Fruit fly (Drosophila melanogaster) whole organism, embryonic: ENCODE data around the gene CG7512.
A peak's percentile ranks its signal among the peaks of the same experiment; 100 is the strongest.

ENCODE experiments used
- Atf-2 ChIP-seq: fragments of 200-800 bp; sonication (Bioruptor generic); optimal IDR thresholded peaks from 2 replicates; lab custom pipeline; 2016; ENCODE audit warnings: missing biosample characterization, missing genetic modification characterization
- Bgb ChIP-seq: fragments of 200-800 bp; sonication (Bioruptor generic); IDR thresholded peaks from 2 replicates; pipeline ENCODE4 v1.3.6; 2022; ENCODE audit warnings: missing biosample characterization, missing genetic modification characterization; ENCODE audit not compliant: partially characterized antibody
- CG10959 ChIP-seq: fragments of 200-800 bp; sonication (Bioruptor generic); IDR thresholded peaks from 2 replicates; pipeline ENCODE4 v1.3.6; 2022; ENCODE audit warnings: missing biosample characterization, missing genetic modification characterization
- CG11085 ChIP-seq: fragments of 200-800 bp; sonication (Bioruptor generic); IDR thresholded peaks from 2 replicates; pipeline ENCODE4 v1.3.6; 2022; ENCODE audit warnings: missing biosample characterization, missing genetic modification characterization
- CG11504 ChIP-seq: fragments of 200-800 bp; sonication (Bioruptor generic); optimal IDR thresholded peaks from 3 replicates; lab custom pipeline; 2019; ENCODE audit warnings: missing biosample characterization, mild to moderate bottlenecking, missing genetic modification characterization, moderate library complexity
- CG13424 ChIP-seq: fragments of 200-800 bp; sonication (Bioruptor generic); optimal IDR thresholded peaks from 2 replicates; lab custom pipeline; 2019; ENCODE audit warnings: missing biosample characterization, mild to moderate bottlenecking, missing genetic modification characterization, moderate library complexity
- CG14014 ChIP-seq: fragments of 200-800 bp; sonication (Bioruptor generic); IDR thresholded peaks from 2 replicates; pipeline ENCODE4 v1.3.6; 2022; ENCODE audit warnings: missing biosample characterization, missing genetic modification characterization
- CG16779 ChIP-seq: fragments of 200-800 bp; sonication (Bioruptor generic); IDR thresholded peaks from 2 replicates; pipeline ENCODE4 v1.3.6; 2022; ENCODE audit warnings: missing biosample characterization, missing genetic modification characterization
- CG31441 ChIP-seq: fragments of 200-800 bp; sonication (Bioruptor generic); IDR thresholded peaks from 2 replicates; pipeline ENCODE4 v1.3.6; 2022; ENCODE audit warnings: missing biosample characterization, missing genetic modification characterization
- CG3726 ChIP-seq: fragments of 200-800 bp; sonication (Bioruptor generic); IDR thresholded peaks from 3 replicates; pipeline ENCODE4, ENCODE4 v1.3.6; 2022; ENCODE audit warnings: missing biosample characterization, missing genetic modification characterization
- CG4328 ChIP-seq: fragments of 200-800 bp; sonication (Bioruptor generic); optimal IDR thresholded peaks from 3 replicates; lab custom pipeline; 2017; ENCODE audit warnings: missing biosample characterization, missing genetic modification reagents, missing genetic modification characterization
- CG4617 ChIP-seq: fragments of 200-800 bp; sonication (Bioruptor generic); optimal IDR thresholded peaks from 3 replicates; lab custom pipeline; 2016; ENCODE audit warnings: missing biosample characterization, missing genetic modification characterization, borderline replicate concordance
- CG6654 ChIP-seq: fragments of 200-800 bp; sonication (Bioruptor generic); optimal IDR thresholded peaks from 2 replicates; lab custom pipeline; 2017; ENCODE audit warnings: missing biosample characterization, mild to moderate bottlenecking, missing genetic modification characterization
- CG9817 ChIP-seq: fragments of 200-800 bp; sonication (Bioruptor generic); optimal IDR thresholded peaks from 2 replicates; lab custom pipeline; 2018; ENCODE audit warnings: missing biosample characterization, mild to moderate bottlenecking, missing genetic modification characterization, moderate library complexity
- CkIIα-i1 ChIP-seq: fragments of 200-800 bp; sonication (Bioruptor generic); IDR thresholded peaks from 2 replicates; pipeline ENCODE4 v1.3.6; 2022; ENCODE audit warnings: missing biosample characterization, missing genetic modification characterization
- Doc2 ChIP-seq: fragments of 200-800 bp; sonication (Bioruptor generic); IDR thresholded peaks from 2 replicates; pipeline ENCODE4 v1.3.6; 2022; ENCODE audit warnings: missing biosample characterization, missing genetic modification characterization
- Dref ChIP-seq: fragments of 200-800 bp; sonication (Bioruptor generic); IDR thresholded peaks from 2 replicates; pipeline ENCODE4 v1.3.6; 2022; ENCODE audit warnings: missing biosample characterization, missing genetic modification characterization
- E2f2 ChIP-seq: fragments of 200-800 bp; sonication (Bioruptor generic); IDR thresholded peaks from 2 replicates; pipeline ENCODE4 v1.3.6; 2022; ENCODE audit warnings: missing biosample characterization, missing genetic modification characterization
- HLH3B ChIP-seq: fragments of 200-800 bp; sonication (Bioruptor generic); IDR thresholded peaks from 2 replicates; pipeline ENCODE4 v1.3.6; 2022; ENCODE audit warnings: missing biosample characterization, missing genetic modification characterization
- HLHmδ ChIP-seq: fragments of 200-800 bp; sonication (Bioruptor generic); optimal IDR thresholded peaks from 2 replicates; lab custom pipeline; 2018; ENCODE audit warnings: missing biosample characterization, mild to moderate bottlenecking, missing genetic modification characterization, moderate library complexity
- HmgD ChIP-seq: fragments of 200-800 bp; sonication (Bioruptor generic); optimal IDR thresholded peaks from 3 replicates; lab custom pipeline; 2016; ENCODE audit warnings: missing biosample characterization, missing genetic modification characterization
- Lpt ChIP-seq: fragments of >200 bp; optimal IDR thresholded peaks from 2 replicates; lab custom pipeline; 2018; ENCODE audit warnings: missing biosample characterization, missing genetic modification characterization
- Mad ChIP-seq: fragments of 200-800 bp; sonication (Bioruptor generic); optimal IDR thresholded peaks from 2 replicates; lab custom pipeline; 2016; ENCODE audit warnings: missing biosample characterization, missing genetic modification characterization
- Meics ChIP-seq: fragments of 200-800 bp; sonication (Bioruptor generic); optimal IDR thresholded peaks from 2 replicates; lab custom pipeline; 2017; ENCODE audit warnings: missing biosample characterization, mild to moderate bottlenecking, missing genetic modification characterization
- NFAT ChIP-seq: fragments of 200-800 bp; sonication (Bioruptor generic); IDR thresholded peaks from 2 replicates; pipeline ENCODE4 v1.3.6; 2022; ENCODE audit warnings: missing biosample characterization, missing genetic modification characterization
- Opbp ChIP-seq: fragments of 200-800 bp; sonication (Bioruptor generic); IDR thresholded peaks from 3 replicates; pipeline ENCODE4 v1.3.6; 2022; ENCODE audit warnings: missing biosample characterization, missing genetic modification characterization; ENCODE audit not compliant: partially characterized antibody
- Sin3A ChIP-seq: fragments of >200 bp; optimal IDR thresholded peaks from 2 replicates; lab custom pipeline; 2018
- abd-A ChIP-seq: fragments of 200-800 bp; sonication (Bioruptor generic); optimal IDR thresholded peaks from 3 replicates; lab custom pipeline; 2019; ENCODE audit warnings: missing biosample characterization, mild to moderate bottlenecking, missing genetic modification characterization, moderate library complexity
- ac ChIP-seq: fragments of 200-800 bp; sonication (Bioruptor generic); optimal IDR thresholded peaks from 3 replicates; lab custom pipeline; 2017; ENCODE audit warnings: missing biosample characterization, mild to moderate bottlenecking, missing genetic modification characterization
- cad ChIP-seq: fragments of >200 bp; optimal IDR thresholded peaks from 2 replicates; lab custom pipeline; 2017; ENCODE audit warnings: missing biosample characterization, missing genetic modification characterization
- chif ChIP-seq, 2 experiments: fragments of 200-800 bp; sonication (Bioruptor generic); optimal IDR thresholded peaks; 3 replicates each; lab custom pipeline; 2016; ENCODE audit warnings: missing biosample characterization in 2 of 2, missing genetic modification characterization in 2 of 2
- corto ChIP-seq: fragments of 200-800 bp; sonication (Bioruptor generic); optimal IDR thresholded peaks from 2 replicates; lab custom pipeline; 2016; ENCODE audit warnings: missing biosample characterization, mild to moderate bottlenecking, missing genetic modification characterization, moderate library complexity
- crc ChIP-seq: fragments of 200-800 bp; sonication (Bioruptor generic); optimal IDR thresholded peaks from 2 replicates; lab custom pipeline; 2016; ENCODE audit warnings: missing biosample characterization, missing genetic modification characterization
- dmrt11E ChIP-seq: fragments of 200-800 bp; sonication (Bioruptor generic); optimal IDR thresholded peaks from 3 replicates; lab custom pipeline; 2018; ENCODE audit warnings: missing biosample characterization, mild to moderate bottlenecking, missing genetic modification characterization, moderate library complexity
- fd102C ChIP-seq: fragments of 200-800 bp; sonication (Bioruptor generic); optimal IDR thresholded peaks from 2 replicates; lab custom pipeline; 2018; ENCODE audit warnings: missing biosample characterization, mild to moderate bottlenecking, missing genetic modification characterization, moderate library complexity
- gce ChIP-seq: fragments of 200-800 bp; sonication (Bioruptor generic); IDR thresholded peaks from 3 replicates; pipeline ENCODE4 v1.3.6; 2022; ENCODE audit warnings: missing biosample characterization, missing genetic modification characterization
- gcm2 ChIP-seq: fragments of 200-800 bp; sonication (Bioruptor generic); optimal IDR thresholded peaks from 2 replicates; lab custom pipeline; 2016; ENCODE audit warnings: missing biosample characterization, missing genetic modification characterization
- grn ChIP-seq: fragments of 200-800 bp; sonication (Bioruptor generic); optimal IDR thresholded peaks from 3 replicates; lab custom pipeline; 2017; ENCODE audit warnings: missing biosample characterization, missing genetic modification characterization
- hbn ChIP-seq: fragments of 200-800 bp; sonication (Bioruptor generic); IDR thresholded peaks from 2 replicates; pipeline ENCODE4 v1.3.6; 2022; ENCODE audit warnings: missing biosample characterization, missing genetic modification characterization; ENCODE audit not compliant: partially characterized antibody
- knrl ChIP-seq: fragments of 200-800 bp; sonication (Bioruptor generic); IDR thresholded peaks from 3 replicates; pipeline ENCODE4 v1.3.6; 2022; ENCODE audit warnings: missing biosample characterization, missing genetic modification characterization; ENCODE audit not compliant: partially characterized antibody
- lov ChIP-seq, 2 experiments: fragments of 200-800 bp in 1 of 2; fragments of >200 bp in 1 of 2; sonication (Bioruptor generic) in 1 of 2; IDR thresholded peaks in 1 of 2; optimal IDR thresholded peaks in 1 of 2; 2 replicates in 1 of 2; 3 replicates in 1 of 2; pipeline versions ENCODE4 v1.3.6 to Lab custom; 2017 to 2022; ENCODE audit warnings: missing biosample characterization in 1 of 2, missing genetic modification characterization in 1 of 2
- mam ChIP-seq: fragments of 200-800 bp; sonication (Bioruptor generic); optimal IDR thresholded peaks from 3 replicates; lab custom pipeline; 2016; ENCODE audit warnings: missing biosample characterization, missing genetic modification characterization
- nerfin-2 ChIP-seq: fragments of 200-800 bp; sonication (Bioruptor generic); IDR thresholded peaks from 2 replicates; pipeline ENCODE4 v1.3.6; 2022; ENCODE audit warnings: missing biosample characterization, missing genetic modification characterization; ENCODE audit not compliant: partially characterized antibody
- otp ChIP-seq: fragments of 200-800 bp; sonication (Bioruptor generic); IDR thresholded peaks from 3 replicates; pipeline ENCODE4, ENCODE4 v1.3.6; 2022; ENCODE audit warnings: missing biosample characterization, missing genetic modification characterization
- pb ChIP-seq: fragments of 200-800 bp; sonication (Bioruptor generic); optimal IDR thresholded peaks from 3 replicates; lab custom pipeline; 2016; ENCODE audit warnings: missing biosample characterization, missing genetic modification characterization
- rib ChIP-seq: fragments of 200-800 bp; sonication (Bioruptor generic); IDR thresholded peaks from 2 replicates; pipeline ENCODE4 v1.3.6; 2022; ENCODE audit warnings: missing biosample characterization, missing genetic modification characterization
- salm ChIP-seq: fragments of 200-800 bp; sonication (Bioruptor generic); optimal IDR thresholded peaks from 2 replicates; lab custom pipeline; 2018; ENCODE audit warnings: missing biosample characterization, mild to moderate bottlenecking, missing genetic modification characterization
- tna ChIP-seq: fragments of 200-800 bp; sonication (Bioruptor generic); IDR thresholded peaks from 2 replicates; pipeline ENCODE4 v1.3.6; 2022; ENCODE audit warnings: missing biosample characterization, missing genetic modification characterization; ENCODE audit not compliant: partially characterized antibody
- tx ChIP-seq: fragments of 200-800 bp; sonication (Bioruptor generic); optimal IDR thresholded peaks from 2 replicates; lab custom pipeline; 2016; ENCODE audit warnings: missing biosample characterization, missing genetic modification characterization

The CG7512 gene

dm6 chr3L:11534391-11535246 lies 21.1 kb downstream of the CG7512 start (continued):
- TF ChIP-seq Meics (GFP tag; lab: Kevin White, UChicago) (no peak), HLHmδ (GFP tag; lab: Kevin White, UChicago) (no peak), CG9817 (tag; lab: Kevin White, UChicago) (no peak), corto (GFP tag; lab: Kevin White, UChicago) (no peak), hbn (GFP tag; lab: Robert Waterston, UW) (peak; percentile 28; the same call in 1 of the 2 replicates), chif (GFP tag; optimal IDR thresholded peaks at IDR 0.05; lab: Kevin White, UChicago) (no peak), otp (GFP tag; lab: Robert Waterston, UW) (no peak), E2f2 (no peak; the same call in 1 of the 2 replicates), lov (optimal IDR thresholded peaks at IDR 0.05; lab: Kevin White, UChicago) (no peak), lov (GFP tag; IDR thresholded peaks at IDR 0.05; lab: Robert Waterston, UW) (no peak), gce (GFP tag; lab: Robert Waterston, UW) (no peak), CG4617 (GFP tag; lab: Kevin White, UChicago) (no peak), Doc2 (no peak), tx (no peak), Atf-2 (GFP tag; lab: Kevin White, UChicago) (no peak), Bgb (GFP tag; lab: Robert Waterston, UW) (peak; percentile 55; the same call in 1 of the 2 replicates), gcm2 (no peak), NFAT (GFP tag; lab: Robert Waterston, UW) (no peak), CG31441 (peak; percentile 48), ac (GFP tag; lab: Kevin White, UChicago) (no peak), CG4328 (GFP tag; lab: Kevin White, UChicago) (no peak), Sin3A (no peak), Dref (GFP tag; lab: Robert Waterston, UW) (no peak), salm (tag; lab: Kevin White, UChicago) (no peak), dmrt11E (no peak), CG13424 (tag; lab: Kevin White, UChicago) (peak; percentile 27), CG6654 (GFP tag; lab: Kevin White, UChicago) (no peak), abd-A (tag; lab: Kevin White, UChicago) (no peak), HLH3B (GFP tag; lab: Robert Waterston, UW) (no peak), pb (GFP tag; lab: Kevin White, UChicago) (no peak), CG11085 (no peak), nerfin-2 (GFP tag; lab: Robert Waterston, UW) (no peak), Opbp (0 out of 3 replicates have a peak, but pooled peaks have one; percentile 23), CG3726 (no peak), CkIIα-i1 (no peak), CG10959 (GFP tag; lab: Robert Waterston, UW) (no peak), tna (GFP tag; lab: Robert Waterston, UW) (no peak), fd102C (no peak), Lpt (GFP tag; lab: Kevin White, UChicago) (no peak), HmgD (no peak), CG11504 (tag; lab: Kevin White, UChicago) (peak; percentile 17), grn (GFP tag; lab: Kevin White, UChicago) (no peak), knrl (GFP tag; lab: Robert Waterston, UW) (no peak), cad (GFP tag; lab: Kevin White, UChicago) (no peak), mam (GFP tag; lab: Kevin White, UChicago) (no peak), rib (peak; percentile 25; the same call in 1 of the 2 replicates), Mad (GFP tag; lab: Kevin White, UChicago) (no peak), CG14014 (peak; percentile 14; the same call in 1 of the 2 replicates), CG16779 (GFP tag; lab: Robert Waterston, UW) (no peak), crc (GFP tag; lab: Kevin White, UChicago) (no peak)
